Worm (Caenorhabditis elegans) whole organism, early embryonic: ENCODE measurements around the gene F46C5.10.

ENCODE experiments used
- B0310.2 ChIP-seq: sonication (generic microtip); optimal IDR thresholded peaks from 2 replicates; lab custom pipeline; 2016; ENCODE audit warnings: mild to moderate bottlenecking, missing genetic modification characterization, missing compliant biosample characterization
- aly-1 ChIP-seq: sonication (generic microtip); optimal IDR thresholded peaks from 2 replicates; lab custom pipeline; 2016; ENCODE audit warnings: missing genetic modification characterization, missing compliant biosample characterization
- ama-1 ChIP-seq: fragments of 150-350 bp; optimal IDR thresholded peaks from 2 replicates; lab custom pipeline; 2014
- ceh-36 ChIP-seq: sonication (generic microtip); optimal IDR thresholded peaks from 2 replicates; lab custom pipeline; 2016; ENCODE audit warnings: missing genetic modification characterization, inconsistent platforms, missing compliant biosample characterization
- ets-7 ChIP-seq: sonication (generic microtip); optimal IDR thresholded peaks from 2 replicates; lab custom pipeline; 2016; ENCODE audit warnings: missing genotype, missing genetic modification characterization, missing compliant biosample characterization
- flt-1 ChIP-seq: fragments of 200-800 bp; sonication (Bioruptor generic); IDR thresholded peaks from 2 replicates; pipeline ENCODE4 v1.3.6; 2022; ENCODE audit warnings: missing genetic modification characterization, missing compliant biosample characterization
- hnd-1 ChIP-seq: sonication (generic microtip); optimal IDR thresholded peaks from 2 replicates; lab custom pipeline; 2016; ENCODE audit warnings: missing genetic modification characterization, missing compliant biosample characterization
- pes-1 ChIP-seq: fragments of 200-800 bp; sonication (Bioruptor generic); IDR thresholded peaks from 2 replicates; pipeline ENCODE4 v1.3.6; 2022; ENCODE audit warnings: missing genetic modification reagents, missing genetic modification characterization, missing compliant biosample characterization
- scrt-1 ChIP-seq: fragments of 200-800 bp; sonication (Bioruptor generic); IDR thresholded peaks from 2 replicates; pipeline ENCODE4 v1.3.6; 2022; ENCODE audit warnings: missing genetic modification characterization, missing compliant biosample characterization
- sea-1 ChIP-seq: fragments of 200-800 bp; sonication (Bioruptor generic); conservative IDR thresholded peaks from 2 replicates; pipeline ENCODE4 v1.3.6; 2022; ENCODE audit warnings: missing genetic modification characterization, missing compliant biosample characterization
- tbx-11 ChIP-seq: fragments of 200-800 bp; sonication (Bioruptor generic); IDR thresholded peaks from 2 replicates; pipeline ENCODE4 v1.3.6; 2022; ENCODE audit warnings: missing genetic modification characterization, missing compliant biosample characterization
- tbx-37 ChIP-seq: fragments of 200-800 bp; sonication (Bioruptor generic); conservative IDR thresholded peaks from 2 replicates; pipeline ENCODE4 v1.3.6; 2022; ENCODE audit warnings: missing genetic modification reagents, missing genetic modification characterization, missing compliant biosample characterization
- tra-4 ChIP-seq: sonication (generic microtip); optimal IDR thresholded peaks from 2 replicates; lab custom pipeline; 2017; ENCODE audit warnings: missing genetic modification characterization, missing compliant biosample characterization

- TF ChIP-seq tra-4 (tag; lab: Kevin White, UChicago) (no peak), ceh-36 (tag; lab: Kevin White, UChicago) (no peak), tbx-11 (no peak), ama-1 (lab: Kevin White, UChicago) (no peak), flt-1 (GFP tag; lab: Robert Waterston, UW) (no peak), B0310.2 (no peak), ets-7 (no peak), sea-1 (GFP tag; lab: Robert Waterston, UW) (no peak), tbx-37 (GFP tag; lab: Robert Waterston, UW) (no peak), hnd-1 (tag; lab: Kevin White, UChicago) (no peak), aly-1 (tag; lab: Kevin White, UChicago) (no peak), pes-1 (GFP tag; lab: Robert Waterston, UW) (no peak), scrt-1 (GFP tag; lab: Robert Waterston, UW) (no peak)
These were observed 42.3 kb downstream of the F46C5.10 start for ce11 chrII:8776504-8776903.
